Fruit fly (Drosophila melanogaster): ENCODE results near the gene Nup58.

Nup58 gene

DNA sequence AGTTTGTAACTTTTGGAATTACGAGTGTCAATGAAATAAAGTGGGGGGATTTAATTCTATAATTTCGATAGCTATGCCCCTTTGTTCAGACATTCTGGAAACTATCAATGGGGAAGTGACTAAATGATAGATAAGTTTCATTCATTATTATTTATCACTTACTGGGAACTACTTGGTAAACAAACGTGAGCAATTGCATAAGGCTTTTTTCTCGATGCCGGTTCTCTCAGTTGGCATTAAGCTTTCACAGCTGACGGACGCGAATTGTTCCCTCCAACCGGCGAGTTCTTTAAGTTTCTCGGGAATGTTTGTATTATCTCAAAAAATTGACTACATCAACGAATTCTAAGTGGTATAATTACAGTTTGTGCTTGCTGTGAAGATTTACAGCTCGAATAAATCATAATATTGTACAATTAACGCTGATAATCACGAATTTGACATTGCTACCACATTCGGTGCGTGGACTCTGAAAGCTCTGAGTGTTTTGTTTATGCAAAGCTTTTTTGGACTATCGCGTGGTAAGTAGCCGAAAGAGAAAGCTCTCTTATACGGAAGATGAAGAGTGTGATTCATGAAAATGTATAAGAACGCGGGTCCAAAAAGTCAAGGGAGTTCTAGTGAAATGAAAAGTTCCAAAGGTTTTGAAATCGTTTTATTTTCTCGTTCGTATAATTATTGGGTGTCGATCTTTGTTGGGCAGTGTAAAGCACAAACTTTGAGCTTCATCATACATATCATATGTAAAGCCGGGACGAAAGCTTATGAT, 26.6 kb downstream of the Nup58 start, which contains the start of gene Naam (continued):
- TF ChIP-seq sr (GFP tag; IDR thresholded peaks at IDR 0.05), result peak; percentile 28; the same call in 1 of the 3 replicates
- no peak for TF ChIP-seq lov (optimal IDR thresholded peaks at IDR 0.05)
- TF ChIP-seq lov (GFP tag; IDR thresholded peaks at IDR 0.05), result peak; percentile 70; the same call in 2 of the 3 replicates
- peak; percentile 44 for TF ChIP-seq psq (GFP tag; optimal IDR thresholded peaks at IDR 0.05)
- no peak for TF ChIP-seq fd102C (GFP tag; optimal IDR thresholded peaks at IDR 0.05)
- TF ChIP-seq Ets65A (GFP tag), result peak; percentile 95
- TF ChIP-seq HmgZ (tag; optimal IDR thresholded peaks at IDR 0.05), result peak; percentile 65
- no peak for TF ChIP-seq cg (GFP tag; optimal IDR thresholded peaks at IDR 0.05)
- no peak for TF ChIP-seq Hr39 (optimal IDR thresholded peaks at IDR 0.05)
- peak; percentile 23 for TF ChIP-seq gsb-n (tag; optimal IDR thresholded peaks at IDR 0.05)
- TF ChIP-seq Blimp-1 (GFP tag; optimal IDR thresholded peaks at IDR 0.05), result peak; percentile 82
- peak; percentile 85 for TF ChIP-seq NFAT (GFP tag; IDR thresholded peaks at IDR 0.05)
- peak; percentile 67 for TF ChIP-seq gcm2 (GFP tag; optimal IDR thresholded peaks at IDR 0.05)
- TF ChIP-seq hbn (GFP tag; IDR thresholded peaks at IDR 0.05; ENCODE audit: partially characterized antibody), result no peak
- TF ChIP-seq CG14050 (GFP tag; IDR thresholded peaks at IDR 0.05), result peak; percentile 73; the same call in 2 of the 3 replicates
- peak; percentile 64 for TF ChIP-seq CG7987 (GFP tag; optimal IDR thresholded peaks at IDR 0.05)
- peak; percentile 56 for TF ChIP-seq Aef1 (GFP tag; IDR thresholded peaks at IDR 0.05)
- peak; percentile 76 for TF ChIP-seq wek (GFP tag; optimal IDR thresholded peaks at IDR 0.05)
- peak; percentile 78 for TF ChIP-seq cwo (GFP tag; optimal IDR thresholded peaks at IDR 0.05)
- TF ChIP-seq CG31441 (GFP tag; IDR thresholded peaks at IDR 0.05), result peak; percentile 77
- TF ChIP-seq unc-4 (GFP tag; IDR thresholded peaks at IDR 0.05; ENCODE audit: partially characterized antibody), result no peak
- no peak for TF ChIP-seq bbx (GFP tag; IDR thresholded peaks at IDR 0.05; ENCODE audit: partially characterized antibody)
- TF ChIP-seq hb (GFP tag; IDR thresholded peaks at IDR 0.05; ENCODE audit: partially characterized antibody), result no peak
- peak; percentile 57 for TF ChIP-seq CG9437 (GFP tag; optimal IDR thresholded peaks at IDR 0.05)
- peak; percentile 67 for TF ChIP-seq CG1792 (GFP tag; optimal IDR thresholded peaks at IDR 0.05)
- peak; percentile 82 for TF ChIP-seq sob (GFP tag; IDR thresholded peaks at IDR 0.05)
- TF ChIP-seq CG17829 (tag; optimal IDR thresholded peaks at IDR 0.05), result peak; percentile 74
- TF ChIP-seq CG8359 (GFP tag; optimal IDR thresholded peaks at IDR 0.05; ENCODE audit: borderline replicate concordance), result no peak
- peak; percentile 65 for TF ChIP-seq oc (tag; optimal IDR thresholded peaks at IDR 0.05)
- no peak for TF ChIP-seq Nf-YC (tag; optimal IDR thresholded peaks at IDR 0.05)
- no peak for TF ChIP-seq CG43689 (GFP tag; IDR thresholded peaks at IDR 0.05)
- peak; percentile 35 for TF ChIP-seq trem (tag; optimal IDR thresholded peaks at IDR 0.05)
- peak; percentile 54 for TF ChIP-seq CG12942 (GFP tag; optimal IDR thresholded peaks at IDR 0.05)
- TF ChIP-seq maf-S (GFP tag; optimal IDR thresholded peaks at IDR 0.05), result peak; percentile 62
- TF ChIP-seq repo (GFP tag; optimal IDR thresholded peaks at IDR 0.05), result peak; percentile 60
- peak; percentile 58 for TF ChIP-seq CG31224 (GFP tag; IDR thresholded peaks at IDR 0.05)
- peak; percentile 80 for TF ChIP-seq row (GFP tag; IDR thresholded peaks at IDR 0.05)
- peak; percentile 47 for TF ChIP-seq Max (GFP tag; optimal IDR thresholded peaks at IDR 0.05)
- TF ChIP-seq nerfin-1 (tag; optimal IDR thresholded peaks at IDR 0.05), result peak; percentile 50
- peak; percentile 54 for TF ChIP-seq Ada2b (GFP tag; IDR thresholded peaks at IDR 0.05)
- TF ChIP-seq Tbp (GFP tag; optimal IDR thresholded peaks at IDR 0.05), result no peak
- no peak for TF ChIP-seq CG17186 (GFP tag; optimal IDR thresholded peaks at IDR 0.05)
- no peak for TF ChIP-seq CG12236 (GFP tag; optimal IDR thresholded peaks at IDR 0.05)
- TF ChIP-seq CG15073 (GFP tag; optimal IDR thresholded peaks at IDR 0.05), result no peak
- peak; percentile 90 for TF ChIP-seq Rfx (GFP tag; IDR thresholded peaks at IDR 0.05)
- TF ChIP-seq GATAe (GFP tag; conservative IDR thresholded peaks at IDR 0.05), result no peak
- TF ChIP-seq ftz-f1 (GFP tag; optimal IDR thresholded peaks at IDR 0.05), result no peak
- TF ChIP-seq slp2 (GFP tag; optimal IDR thresholded peaks at IDR 0.05), result peak; percentile 49
- peak; percentile 94 for TF ChIP-seq CG2120 (GFP tag; optimal IDR thresholded peaks at IDR 0.05)
- TF ChIP-seq HLH3B (GFP tag; IDR thresholded peaks at IDR 0.05), result peak; percentile 66
